Worm (Caenorhabditis elegans) whole organism, L3 larva: ENCODE data around the gene ZK836.3.

Source experiments
- aly-2 ChIP-seq: fragments of 150-350 bp; optimal IDR thresholded peaks from 2 replicates; lab custom pipeline; 2014; ENCODE audit warnings: missing biosample characterization, missing genetic modification characterization
- ceh-16 ChIP-seq: sonication (generic microtip); optimal IDR thresholded peaks from 2 replicates; lab custom pipeline; 2017; ENCODE audit warnings: missing biosample characterization, missing genetic modification characterization
- ceh-82 ChIP-seq: fragments of 150-350 bp; optimal IDR thresholded peaks from 2 replicates; lab custom pipeline; 2014; ENCODE audit warnings: missing biosample characterization, missing genetic modification characterization
- daf-12 ChIP-seq: fragments of 150-350 bp; optimal IDR thresholded peaks from 2 replicates; lab custom pipeline; 2014; ENCODE audit warnings: missing biosample characterization, missing genetic modification reagents, missing genetic modification characterization
- fkh-10 ChIP-seq: sonication (generic microtip); optimal IDR thresholded peaks from 2 replicates; lab custom pipeline; 2017; ENCODE audit warnings: missing biosample characterization, missing genetic modification reagents, missing genetic modification characterization
- nfya-1 ChIP-seq: sonication (generic microtip); optimal IDR thresholded peaks from 2 replicates; lab custom pipeline; 2017; ENCODE audit warnings: missing genetic modification characterization, mild to moderate bottlenecking, missing compliant biosample characterization, antibody characterized with exemption, moderate library complexity; ENCODE audit not compliant: insufficient read depth
- nhr-23 ChIP-seq: fragments of 150-350 bp; optimal IDR thresholded peaks from 2 replicates; lab custom pipeline; 2014; ENCODE audit warnings: missing biosample characterization, missing genetic modification reagents, missing genetic modification characterization
- nhr-237 ChIP-seq: fragments of 150-350 bp; optimal IDR thresholded peaks from 2 replicates; lab custom pipeline; 2014; ENCODE audit warnings: missing biosample characterization, missing genetic modification characterization
- nhr-67 ChIP-seq: fragments of 150-350 bp; optimal IDR thresholded peaks from 2 replicates; lab custom pipeline; 2014; ENCODE audit warnings: missing biosample characterization, missing genetic modification characterization
- snpc-4 ChIP-seq: fragments of 150-350 bp; optimal IDR thresholded peaks from 2 replicates; lab custom pipeline; 2014; ENCODE audit warnings: missing biosample characterization, missing genetic modification characterization

DNA sequence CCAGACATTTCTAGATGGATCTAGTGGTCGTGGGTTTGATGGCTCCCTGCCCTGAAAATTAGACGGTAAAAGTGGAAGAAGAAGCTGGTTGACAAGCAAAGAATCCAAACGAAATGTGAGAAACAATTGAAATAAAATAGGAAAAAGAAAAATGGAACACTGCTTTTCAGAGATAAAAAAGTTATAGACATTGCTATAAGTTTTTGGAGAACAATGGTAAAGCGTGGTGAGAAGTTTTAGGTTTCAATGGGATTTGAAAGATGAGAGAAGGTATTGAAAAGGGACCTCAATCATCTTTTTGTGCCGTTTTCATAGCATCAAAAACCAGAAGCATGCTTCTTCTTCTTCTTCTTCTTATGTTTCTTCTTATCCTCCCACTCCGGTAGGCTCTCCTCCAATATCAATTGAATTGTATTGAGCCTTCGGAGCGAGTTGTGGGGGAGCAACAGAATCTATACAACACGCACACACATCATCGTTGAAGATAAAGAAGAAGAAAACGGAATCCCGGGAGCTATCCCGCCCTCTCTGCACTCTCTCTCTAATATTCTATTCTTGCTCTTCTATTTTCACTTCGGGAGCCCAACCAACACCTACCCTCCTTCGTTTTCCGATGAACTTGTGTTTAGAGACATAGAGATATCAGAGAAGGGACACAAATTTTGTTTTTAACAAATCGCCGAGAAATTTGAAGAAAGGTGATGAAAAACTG lies 38.7 kb upstream of the ZK836.3 start, which contains the start of gene myo-3:
- TF ChIP-seq nhr-237 (tag; lab: Kevin White, UChicago): no peak
- TF ChIP-seq ceh-82 (tag; lab: Kevin White, UChicago): no peak
- TF ChIP-seq fkh-10: no peak
- TF ChIP-seq ceh-16 (tag; lab: Kevin White, UChicago): no peak
- no peak for TF ChIP-seq nhr-23 (tag; lab: Kevin White, UChicago)
- TF ChIP-seq nfya-1 (tag; lab: Kevin White, UChicago): no peak
- TF ChIP-seq daf-12: no peak
- no peak for TF ChIP-seq nhr-67 (tag; lab: Kevin White, UChicago)
- TF ChIP-seq aly-2 (tag; lab: Kevin White, UChicago): no peak
- no peak for TF ChIP-seq snpc-4 (tag; lab: Kevin White, UChicago)
